Worm (Caenorhabditis elegans) whole organism, L4 larva: ENCODE measurements around the gene C50E10.2.

ENCODE experiments used
- F44E2.7 ChIP-seq: fragments of 200-800 bp; sonication (Bioruptor generic); IDR thresholded peaks from 2 replicates; pipeline ENCODE4 v2.1.2; 2022; ENCODE audit warnings: missing genetic modification characterization, missing compliant biosample characterization
- ama-1 ChIP-seq: fragments of 150-350 bp; optimal IDR thresholded peaks from 2 replicates; lab custom pipeline; 2014; ENCODE audit warnings: inconsistent platforms, mixed read lengths
- ceh-20 ChIP-seq: fragments of 200-800 bp; sonication (Bioruptor generic); IDR thresholded peaks from 2 replicates; pipeline ENCODE4 v1.3.6; 2022; ENCODE audit warnings: missing genetic modification reagents, missing genetic modification characterization, missing compliant biosample characterization
- ceh-28 ChIP-seq: fragments of 150-350 bp; optimal IDR thresholded peaks from 2 replicates; lab custom pipeline; 2014; ENCODE audit warnings: missing biosample characterization, missing genetic modification reagents, missing genetic modification characterization
- ctbp-1 ChIP-seq: fragments of 200-800 bp; sonication (Bioruptor generic); IDR thresholded peaks from 2 replicates; pipeline ENCODE4 v1.3.6; 2022; ENCODE audit warnings: missing genetic modification reagents, missing genetic modification characterization, missing compliant biosample characterization
- daf-12 ChIP-seq: fragments of 150-350 bp; optimal IDR thresholded peaks from 2 replicates; lab custom pipeline; 2014; ENCODE audit warnings: missing biosample characterization, missing genetic modification reagents, missing genetic modification characterization
- daf-16 ChIP-seq, 3 experiments: sonication (generic microtip); optimal IDR thresholded peaks; 2 replicates each; lab custom pipeline; 2016 to 2017; ENCODE audit warnings: missing genetic modification characterization in 3 of 3, missing genetic modification reagents in 3 of 3, mild to moderate bottlenecking in 2 of 3, missing compliant biosample characterization in 2 of 3, missing biosample characterization in 1 of 3, moderate library complexity in 1 of 3
- duxl-1 ChIP-seq: sonication (generic microtip); optimal IDR thresholded peaks from 2 replicates; lab custom pipeline; 2016; ENCODE audit warnings: mild to moderate bottlenecking, missing genetic modification characterization, moderate library complexity, missing compliant biosample characterization; ENCODE audit not compliant: poor library complexity
- egl-27 ChIP-seq: sonication (generic microtip); optimal IDR thresholded peaks from 3 replicates; lab custom pipeline; 2017; ENCODE audit warnings: missing biosample characterization, missing genetic modification reagents, missing genetic modification characterization
- gei-8 ChIP-seq: fragments of 200-800 bp; sonication (Bioruptor generic); optimal IDR thresholded peaks from 2 replicates; lab custom pipeline; 2018; ENCODE audit warnings: mild to moderate bottlenecking, missing genetic modification characterization, missing compliant biosample characterization
- hif-1 ChIP-seq, 2 experiments: sonication (generic microtip); optimal IDR thresholded peaks; 2 replicates each; lab custom pipeline; 2016 to 2017; ENCODE audit warnings: missing compliant biosample characterization in 2 of 2, missing genetic modification characterization in 2 of 2, missing genetic modification reagents in 2 of 2, missing genotype in 2 of 2, mild to moderate bottlenecking in 1 of 2
- hlh-30 ChIP-seq: sonication (generic microtip); optimal IDR thresholded peaks from 2 replicates; lab custom pipeline; 2017; ENCODE audit warnings: antibody characterized with exemption, mild to moderate bottlenecking, missing genetic modification characterization, missing compliant biosample characterization; ENCODE audit not compliant: insufficient read depth
- mdl-1 ChIP-seq, 2 experiments: fragments of 150-350 bp in 1 of 2; sonication (generic microtip) in 1 of 2; optimal IDR thresholded peaks; 2 replicates each; lab custom pipeline; 2014 to 2017; ENCODE audit warnings: missing biosample characterization in 2 of 2, missing genetic modification characterization in 2 of 2
- nhr-102 ChIP-seq: sonication (generic microtip); optimal IDR thresholded peaks from 2 replicates; lab custom pipeline; 2016; ENCODE audit warnings: mild to moderate bottlenecking, missing genetic modification characterization, moderate library complexity, missing compliant biosample characterization
- nhr-111 ChIP-seq: fragments of 200-800 bp; sonication (Bioruptor generic); optimal IDR thresholded peaks from 2 replicates; lab custom pipeline; 2018; ENCODE audit warnings: mild to moderate bottlenecking, missing genetic modification characterization, missing compliant biosample characterization
- nhr-48 ChIP-seq: sonication (generic microtip); optimal IDR thresholded peaks from 2 replicates; lab custom pipeline; 2016; ENCODE audit warnings: mild to moderate bottlenecking, missing genetic modification characterization, missing compliant biosample characterization
- nhr-76 ChIP-seq: fragments of 150-350 bp; optimal IDR thresholded peaks from 2 replicates; lab custom pipeline; 2014; ENCODE audit warnings: missing biosample characterization, missing genetic modification characterization
- snpc-1.2 ChIP-seq: fragments of 200-800 bp; sonication (Bioruptor generic); IDR thresholded peaks from 2 replicates; pipeline ENCODE4 v1.3.6; 2022; ENCODE audit warnings: missing genetic modification reagents, missing genetic modification characterization, missing compliant biosample characterization
- tra-1 ChIP-seq: fragments of 200-800 bp; sonication (Bioruptor generic); IDR thresholded peaks from 2 replicates; pipeline ENCODE4 v1.3.6; 2022; ENCODE audit warnings: missing genetic modification reagents, missing genetic modification characterization, missing compliant biosample characterization
- unc-62 ChIP-seq, 3 experiments: fragments of 150-350 bp in 1 of 3; sonication (generic microtip); optimal IDR thresholded peaks in 2 of 3; peaks in 1 of 3; 1 replicate in 1 of 3; 2 replicates in 2 of 3; lab custom pipeline; 2014 to 2017; ENCODE audit warnings: missing biosample characterization in 3 of 3, missing genetic modification characterization in 3 of 3, missing genetic modification reagents in 3 of 3, missing genotype in 1 of 3
- zag-1 ChIP-seq: fragments of 150-350 bp; optimal IDR thresholded peaks from 2 replicates; lab custom pipeline; 2014; ENCODE audit warnings: missing biosample characterization, missing genetic modification characterization
- zfp-2 ChIP-seq: sonication (generic microtip); optimal IDR thresholded peaks from 2 replicates; lab custom pipeline; 2016; ENCODE audit warnings: mild to moderate bottlenecking, missing genetic modification characterization, missing compliant biosample characterization
- ztf-7 ChIP-seq: fragments of 150-350 bp; optimal IDR thresholded peaks from 2 replicates; lab custom pipeline; 2014; ENCODE audit warnings: missing biosample characterization, missing genetic modification characterization

Gene C50E10.2

DNA sequence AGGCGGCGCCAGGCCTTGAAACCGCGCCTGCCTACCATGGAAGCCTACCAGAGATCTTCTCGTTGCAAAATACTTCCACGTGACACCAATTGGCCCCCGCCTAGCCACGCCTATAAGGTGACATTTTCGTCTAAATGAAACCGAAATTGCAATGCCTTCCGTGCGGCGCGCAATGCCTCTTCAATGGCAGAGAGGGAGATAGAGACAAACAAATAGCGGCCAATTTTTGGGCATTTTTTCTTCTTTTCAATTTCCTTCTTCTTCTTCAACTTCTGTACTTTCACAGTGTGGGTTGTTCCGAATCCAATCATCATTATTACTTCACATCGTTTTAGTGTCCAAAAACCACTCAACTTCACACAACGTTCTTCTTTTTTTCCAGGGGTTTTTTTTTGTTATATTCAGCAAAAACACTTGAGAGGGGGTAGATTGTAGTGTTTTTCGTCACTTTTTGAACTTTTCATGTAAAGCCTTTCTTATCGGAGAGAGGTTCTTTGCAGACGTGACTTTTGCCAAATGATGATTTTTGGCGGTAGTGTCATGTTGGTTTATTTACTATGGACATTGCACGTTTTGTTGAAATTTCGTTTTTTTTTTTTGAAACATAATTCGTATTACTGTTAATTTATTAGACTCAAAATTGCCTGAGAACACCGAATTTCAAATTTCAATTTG is 48.2 kb downstream of the C50E10.2 start (continued):
- TF ChIP-seq nhr-111: no peak
- peak; percentile 7 for TF ChIP-seq hlh-30 (tag; lab: Kevin White, UChicago)
- peak; percentile 76 to 83 for TF ChIP-seq hif-1 (tag; optimal IDR thresholded peaks at IDR 0.05; lab: Kevin White, UChicago)

DNA sequence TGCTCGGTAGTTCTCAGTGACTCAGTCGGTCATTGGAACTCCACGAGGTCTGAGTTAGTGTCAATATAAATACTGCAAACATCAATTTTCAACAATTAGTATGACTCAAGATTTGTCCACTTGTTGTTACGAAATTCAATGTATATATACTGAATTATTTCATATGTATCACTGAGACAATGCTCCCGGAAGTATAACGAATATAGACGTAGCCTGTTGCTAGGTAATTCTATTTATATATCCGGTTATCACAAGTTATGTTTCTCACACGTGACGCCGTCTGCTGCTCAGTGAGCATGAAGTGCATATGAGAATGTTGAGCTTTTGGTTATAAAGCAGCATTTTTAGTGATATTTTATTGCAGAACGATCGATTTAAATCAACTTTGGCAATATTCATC is 49.0 kb downstream of the C50E10.2 start:
- TF ChIP-seq duxl-1 (no peak), unc-62 (GFP tag; optimal IDR thresholded peaks at IDR 0.05 in 1 of 2; lab: Kevin White, UChicago) (peak in 1 of 2 experiments; percentile 32), unc-62 (tag; optimal IDR thresholded peaks at IDR 0.05; lab: Kevin White, UChicago) (no peak)

DNA sequence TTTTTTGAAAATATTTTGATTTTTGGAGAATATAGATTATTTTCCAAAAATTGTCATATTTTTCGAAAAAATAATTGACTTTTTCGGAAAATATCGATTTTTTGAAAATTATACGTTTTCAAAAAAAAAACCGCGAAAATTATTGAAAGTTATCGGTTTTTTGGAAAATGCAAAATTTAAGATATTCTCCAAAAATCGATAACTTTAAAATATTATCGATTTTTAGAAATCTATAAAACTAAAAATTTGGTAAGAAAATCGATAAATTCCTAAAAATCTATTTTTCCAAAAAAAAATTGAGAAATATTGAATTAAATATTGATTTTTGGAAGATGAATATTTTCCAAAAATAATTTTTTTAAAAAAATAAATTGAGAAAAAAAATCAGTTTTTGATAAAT is 52.4 kb downstream of the C50E10.2 start:
- TF ChIP-seq egl-27 (no peak), ceh-28 (tag; lab: Kevin White, UChicago) (peak; percentile 65)

DNA sequence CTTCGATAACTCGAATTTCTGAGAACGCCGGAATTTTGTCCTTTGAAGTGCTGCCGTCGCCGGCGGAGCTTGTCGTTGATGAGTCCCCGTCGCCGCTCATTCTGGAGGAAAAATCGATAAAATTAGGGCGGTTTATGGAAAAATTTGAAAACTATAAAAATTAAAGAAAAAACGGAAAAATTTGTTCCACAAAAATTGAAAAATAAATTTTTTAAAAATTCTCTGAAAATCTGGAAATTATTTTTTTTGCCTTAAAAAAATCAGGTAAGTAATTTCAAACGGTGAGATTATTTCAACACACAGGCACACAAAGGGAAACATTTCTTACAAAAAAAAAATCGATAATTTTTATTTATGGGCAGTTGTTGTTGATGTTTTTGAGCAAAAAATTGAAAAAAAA is 53.0 kb downstream of the C50E10.2 start, which contains the start of gene parn-2:
Gene parn-2 (minus strand): TSS at position 101 of the 400 bp plus-strand sequence.
- no peak for TF ChIP-seq nhr-76 (tag; lab: Kevin White, UChicago)
- TF ChIP-seq gei-8: no peak
- TF ChIP-seq nhr-102 (tag; lab: Kevin White, UChicago): no peak
- no peak for TF ChIP-seq daf-12
- no peak for TF ChIP-seq zag-1 (tag; lab: Kevin White, UChicago)
- TF ChIP-seq egl-27: no peak
- no peak for TF ChIP-seq ztf-7 (tag; lab: Kevin White, UChicago)
- TF ChIP-seq ctbp-1 (GFP tag; lab: Robert Waterston, UW): no peak
- TF ChIP-seq ceh-20 (GFP tag; lab: Robert Waterston, UW): no peak
- TF ChIP-seq nhr-48 (tag; lab: Kevin White, UChicago): no peak
- no peak for TF ChIP-seq tra-1 (GFP tag; lab: Robert Waterston, UW)
- no peak for TF ChIP-seq zfp-2 (tag; lab: Kevin White, UChicago)
- TF ChIP-seq daf-16 (GFP tag; optimal IDR thresholded peaks at IDR 0.05; lab: Kevin White, UChicago): no peak
- TF ChIP-seq daf-16 (tag; optimal IDR thresholded peaks at IDR 0.05; lab: Kevin White, UChicago): no peak
- TF ChIP-seq mdl-1 (tag; optimal IDR thresholded peaks at IDR 0.05; lab: Kevin White, UChicago): no peak
- TF ChIP-seq snpc-1.2: no peak
- no peak for TF ChIP-seq F44E2.7
- TF ChIP-seq ama-1 (lab: Kevin White, UChicago): no peak
- TF ChIP-seq, all 104 proteins: peak for 0

DNA sequence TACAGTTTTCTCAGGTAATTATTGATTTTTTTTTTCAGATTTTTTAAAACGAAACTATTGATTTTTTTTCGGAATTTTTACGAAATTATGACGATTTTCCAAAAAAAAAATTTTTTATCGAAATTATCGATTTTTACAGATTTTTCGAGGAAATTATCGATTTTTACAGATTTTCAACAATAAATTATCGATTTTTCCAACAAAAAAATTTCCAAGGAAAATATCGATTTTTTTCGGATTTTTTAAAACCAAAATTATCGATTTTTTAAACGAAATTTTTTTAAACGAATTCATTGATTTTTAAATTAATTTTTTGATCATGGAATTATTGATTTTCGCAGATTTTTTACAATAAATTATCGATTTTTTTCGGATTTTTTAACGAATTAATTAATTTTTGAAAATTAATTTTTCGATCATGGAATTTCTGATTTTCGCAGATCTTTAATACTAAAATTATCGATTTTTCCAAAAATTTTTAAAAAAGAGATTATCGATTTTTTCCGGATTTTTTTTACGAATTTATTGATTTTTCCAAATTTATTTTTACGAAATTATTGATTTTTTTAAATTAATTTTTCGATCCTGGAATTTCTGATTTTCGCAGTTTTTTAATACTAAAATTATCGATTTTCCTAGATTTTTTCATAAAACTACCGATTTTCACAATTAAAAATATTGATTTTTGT is 53.8 kb downstream of the C50E10.2 start:
- no peak for TF ChIP-seq nhr-111
- TF ChIP-seq ceh-28 (tag; lab: Kevin White, UChicago): peak; percentile 96
